Worm (Caenorhabditis elegans) whole organism, young adult: Measurements from ENCODE around the gene F27B3.8.

Experiments
- C06A6.2 ChIP-seq: fragments of 200-800 bp; sonication (Bioruptor generic); conservative IDR thresholded peaks from 2 replicates; pipeline ENCODE4 v1.3.6; 2022; ENCODE audit warnings: missing genetic modification characterization, missing compliant biosample characterization
- ceh-40 ChIP-seq: fragments of 200-800 bp; sonication (Bioruptor generic); IDR thresholded peaks from 2 replicates; pipeline ENCODE4 v1.3.6; 2022; ENCODE audit warnings: missing genetic modification characterization, missing compliant biosample characterization
- fkh-3 ChIP-seq: sonication (generic microtip); optimal IDR thresholded peaks from 2 replicates; lab custom pipeline; 2016; ENCODE audit warnings: mild to moderate bottlenecking, missing genetic modification characterization, missing compliant biosample characterization
- hsf-1 ChIP-seq: fragments of 200-800 bp; sonication (Bioruptor generic); IDR thresholded peaks from 2 replicates; pipeline ENCODE4 v1.3.6; 2022; ENCODE audit warnings: missing genetic modification reagents, missing genetic modification characterization, missing compliant biosample characterization
- lin-40 ChIP-seq: sonication (generic microtip); optimal IDR thresholded peaks from 2 replicates; lab custom pipeline; 2016; ENCODE audit warnings: missing genetic modification characterization, mild to moderate bottlenecking, missing compliant biosample characterization, missing genotype, missing genetic modification reagents
- lsl-1 ChIP-seq: fragments of 200-800 bp; sonication (Bioruptor generic); optimal IDR thresholded peaks from 2 replicates; lab custom pipeline; 2018; ENCODE audit warnings: mild to moderate bottlenecking, missing genetic modification characterization, moderate library complexity, missing compliant biosample characterization
- madf-6 ChIP-seq: fragments of 200-800 bp; sonication (Bioruptor generic); IDR thresholded peaks from 2 replicates; pipeline ENCODE4 v1.3.6; 2022; ENCODE audit warnings: missing genetic modification reagents, missing genetic modification characterization, missing compliant biosample characterization
- nfya-2 ChIP-seq: fragments of 200-800 bp; sonication (Bioruptor generic); IDR thresholded peaks from 2 replicates; pipeline ENCODE4 v1.3.6; 2022; ENCODE audit warnings: missing genetic modification reagents, missing genetic modification characterization, missing compliant biosample characterization
- nhr-27 ChIP-seq: fragments of 200-800 bp; sonication (Bioruptor generic); optimal IDR thresholded peaks from 2 replicates; lab custom pipeline; 2018; ENCODE audit warnings: mild to moderate bottlenecking, missing genetic modification characterization, moderate library complexity, missing compliant biosample characterization
- rec-8 ChIP-seq, 2 experiments: sonication (generic microtip); optimal IDR thresholded peaks; 2 replicates each; lab custom pipeline; 2016; ENCODE audit warnings: mild to moderate bottlenecking in 2 of 2, missing genetic modification characterization in 2 of 2, missing genetic modification reagents in 2 of 2, missing genotype in 2 of 2, missing biosample characterization in 1 of 2, missing compliant biosample characterization in 1 of 2, moderate library complexity in 1 of 2
- ztf-18 ChIP-seq: sonication (generic microtip); optimal IDR thresholded peaks from 2 replicates; lab custom pipeline; 2016; ENCODE audit warnings: missing genotype, mild to moderate bottlenecking, missing genetic modification characterization, missing compliant biosample characterization

DNA sequence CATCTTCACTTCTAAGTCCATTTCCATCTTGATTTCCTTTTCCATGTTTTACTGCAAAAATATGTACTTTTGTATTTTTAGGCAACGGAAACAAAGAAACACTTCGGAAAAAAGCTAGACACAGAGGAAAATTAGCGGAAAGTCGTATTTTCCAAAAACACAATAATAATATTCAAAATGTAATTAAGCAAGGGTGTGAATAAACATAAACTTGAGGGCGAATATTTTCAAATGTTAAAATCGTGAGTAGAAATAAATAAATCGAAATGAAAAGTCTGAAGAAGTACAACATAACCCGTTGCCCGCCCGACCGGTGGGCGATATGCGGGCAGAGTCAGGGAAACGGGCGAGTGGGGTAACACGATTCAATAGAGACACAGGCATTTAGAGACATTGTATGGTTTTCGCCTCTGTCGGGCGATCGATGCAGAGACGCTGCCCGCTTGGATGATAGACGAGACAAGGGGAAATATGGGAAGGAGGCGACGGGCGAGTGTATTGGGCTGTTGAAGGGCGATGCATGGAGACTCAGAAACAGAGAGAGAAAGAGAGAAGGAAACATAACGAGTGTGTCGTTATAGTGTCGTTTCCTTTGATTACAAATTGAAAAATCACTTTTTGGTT, 42.4 kb upstream of the F27B3.8 start, which contains the start of gene C09E7.4:
- no peak for TF ChIP-seq rec-8 (tag; optimal IDR thresholded peaks at IDR 0.05; lab: Kevin White, UChicago)
- no peak for TF ChIP-seq nfya-2 (GFP tag; lab: Robert Waterston, UW)
- TF ChIP-seq C06A6.2 (GFP tag; lab: Robert Waterston, UW), result no peak
- no peak for TF ChIP-seq fkh-3 (tag; lab: Kevin White, UChicago)
- no peak for TF ChIP-seq hsf-1 (GFP tag; lab: Robert Waterston, UW)
- TF ChIP-seq lsl-1 (GFP tag; lab: Kevin White, UChicago), result no peak
- no peak for TF ChIP-seq ztf-18 (tag; lab: Kevin White, UChicago)
- TF ChIP-seq madf-6, result no peak
- no peak for TF ChIP-seq lin-40 (tag; lab: Kevin White, UChicago)
- no peak for TF ChIP-seq nhr-27 (tag; lab: Kevin White, UChicago)
- TF ChIP-seq ceh-40 (GFP tag; lab: Robert Waterston, UW), result no peak
